Fruit fly (Drosophila melanogaster) whole organism, embryonic: ENCODE measurements around the gene eco.

Experiments used
- Atf3 ChIP-seq: fragments of 200-800 bp; sonication (Bioruptor generic); optimal IDR thresholded peaks from 3 replicates; lab custom pipeline; 2016; ENCODE audit warnings: missing biosample characterization, missing genetic modification characterization
- B-H2 ChIP-seq: fragments of 200-800 bp; sonication (Bioruptor generic); optimal IDR thresholded peaks from 2 replicates; lab custom pipeline; 2018; ENCODE audit warnings: missing biosample characterization, mild to moderate bottlenecking, missing genetic modification characterization
- BEAF-32 ChIP-seq: fragments of 200-800 bp; sonication (Bioruptor generic); optimal IDR thresholded peaks from 3 replicates; lab custom pipeline; 2017; ENCODE audit warnings: missing biosample characterization, missing genetic modification characterization, mild to moderate bottlenecking, moderate library complexity, missing genetic modification reagents
- C15 ChIP-seq: fragments of 200-800 bp; sonication (Bioruptor generic); IDR thresholded peaks from 3 replicates; pipeline ENCODE4 v1.3.6; 2022; ENCODE audit warnings: missing biosample characterization, missing genetic modification characterization
- CG10959 ChIP-seq: fragments of 200-800 bp; sonication (Bioruptor generic); IDR thresholded peaks from 2 replicates; pipeline ENCODE4 v1.3.6; 2022; ENCODE audit warnings: missing biosample characterization, missing genetic modification characterization
- CG11247 ChIP-seq: fragments of 200-800 bp; sonication (Bioruptor generic); IDR thresholded peaks from 2 replicates; pipeline ENCODE4 v1.3.6; 2022; ENCODE audit warnings: missing biosample characterization, missing genetic modification characterization
- CG12391 ChIP-seq: fragments of 200-800 bp; sonication (Bioruptor generic); optimal IDR thresholded peaks from 3 replicates; lab custom pipeline; 2018; ENCODE audit warnings: missing biosample characterization, mild to moderate bottlenecking, missing genetic modification characterization, moderate library complexity
- CG15073 ChIP-seq: fragments of 200-800 bp; sonication (Bioruptor generic); optimal IDR thresholded peaks from 2 replicates; lab custom pipeline; 2016; ENCODE audit warnings: missing biosample characterization, missing genetic modification characterization
- CG1603 ChIP-seq: fragments of 200-800 bp; sonication (Bioruptor generic); optimal IDR thresholded peaks from 2 replicates; lab custom pipeline; 2019; ENCODE audit warnings: missing biosample characterization, mild to moderate bottlenecking, missing genetic modification characterization, moderate library complexity
- CG17186 ChIP-seq: fragments of 200-800 bp; sonication (Bioruptor generic); optimal IDR thresholded peaks from 3 replicates; lab custom pipeline; 2017; ENCODE audit warnings: missing biosample characterization, missing genetic modification reagents, missing genetic modification characterization
- CG1832 ChIP-seq: fragments of 200-800 bp; sonication (Bioruptor generic); optimal IDR thresholded peaks from 2 replicates; lab custom pipeline; 2017; ENCODE audit warnings: missing biosample characterization, mild to moderate bottlenecking, missing genetic modification characterization, inconsistent platforms
- CG18599 ChIP-seq: fragments of 200-800 bp; sonication (Bioruptor generic); optimal IDR thresholded peaks from 3 replicates; lab custom pipeline; 2017; ENCODE audit warnings: missing biosample characterization, missing genetic modification characterization, mild to moderate bottlenecking, moderate library complexity, missing genetic modification reagents
- CG18619 ChIP-seq: fragments of 200-800 bp; sonication (Bioruptor generic); optimal IDR thresholded peaks from 3 replicates; lab custom pipeline; 2017; ENCODE audit warnings: missing biosample characterization, mild to moderate bottlenecking, missing genetic modification characterization
- CG2116 ChIP-seq: fragments of 200-800 bp; sonication (Bioruptor generic); optimal IDR thresholded peaks from 3 replicates; lab custom pipeline; 2018; ENCODE audit warnings: missing biosample characterization, mild to moderate bottlenecking, missing genetic modification characterization
- CG2129 ChIP-seq: fragments of 200-800 bp; sonication (Bioruptor generic); IDR thresholded peaks from 2 replicates; pipeline ENCODE4 v1.3.6; 2022; ENCODE audit warnings: missing biosample characterization, missing genetic modification characterization; ENCODE audit not compliant: partially characterized antibody
- CG2199 ChIP-seq: fragments of 200-800 bp; sonication (Bioruptor generic); IDR thresholded peaks from 3 replicates; pipeline ENCODE4 v1.3.6; 2022; ENCODE audit warnings: missing biosample characterization, missing genetic modification characterization
- CG30020 ChIP-seq: fragments of 200-800 bp; optimal IDR thresholded peaks from 2 replicates; lab custom pipeline; 2019; ENCODE audit warnings: missing biosample characterization, mild to moderate bottlenecking, missing genetic modification characterization, moderate library complexity
- CG3065 ChIP-seq: fragments of 200-800 bp; sonication (Bioruptor generic); optimal IDR thresholded peaks from 2 replicates; lab custom pipeline; 2016; ENCODE audit warnings: missing biosample characterization, missing genetic modification characterization
- CG32772 ChIP-seq: fragments of 200-800 bp; sonication (Bioruptor generic); IDR thresholded peaks from 2 replicates; pipeline ENCODE4 v1.3.6; 2022; ENCODE audit warnings: missing biosample characterization, missing genetic modification characterization
- CG34224 ChIP-seq: fragments of 200-800 bp; sonication (Bioruptor generic); IDR thresholded peaks from 3 replicates; pipeline ENCODE4 v1.3.6; 2022; ENCODE audit warnings: missing biosample characterization, missing genetic modification characterization; ENCODE audit not compliant: partially characterized antibody
- CG4282 ChIP-seq: fragments of 200-800 bp; sonication (Bioruptor generic); optimal IDR thresholded peaks from 2 replicates; lab custom pipeline; 2016; ENCODE audit warnings: missing biosample characterization, missing genetic modification characterization
- CG43689 ChIP-seq: fragments of 200-800 bp; sonication (Bioruptor generic); IDR thresholded peaks from 2 replicates; pipeline ENCODE4 v1.3.6; 2022; ENCODE audit warnings: missing biosample characterization, missing genetic modification characterization
- CG6175 ChIP-seq: fragments of 200-800 bp; sonication (Bioruptor generic); IDR thresholded peaks from 3 replicates; pipeline ENCODE4 v1.3.6; 2022; ENCODE audit warnings: missing biosample characterization, missing genetic modification characterization
- CG6254 ChIP-seq: fragments of 200-800 bp; sonication (Bioruptor generic); optimal IDR thresholded peaks from 3 replicates; lab custom pipeline; 2017; ENCODE audit warnings: mild to moderate bottlenecking, missing biosample characterization, missing genetic modification reagents, missing genetic modification characterization
- CG7745 ChIP-seq: fragments of 200-800 bp; sonication (Bioruptor generic); optimal IDR thresholded peaks from 2 replicates; lab custom pipeline; 2018; ENCODE audit warnings: missing biosample characterization, mild to moderate bottlenecking, missing genetic modification characterization, moderate library complexity
- CG7839 ChIP-seq: fragments of 200-800 bp; sonication (Bioruptor generic); optimal IDR thresholded peaks from 3 replicates; lab custom pipeline; 2018; ENCODE audit warnings: missing biosample characterization, mild to moderate bottlenecking, missing genetic modification characterization, moderate library complexity
- CG9797 ChIP-seq: fragments of 200-800 bp; sonication (Bioruptor generic); optimal IDR thresholded peaks from 3 replicates; lab custom pipeline; 2018; ENCODE audit warnings: missing biosample characterization, mild to moderate bottlenecking, missing genetic modification characterization
- CTCF ChIP-seq: fragments of 200-800 bp; sonication (Bioruptor generic); optimal IDR thresholded peaks from 2 replicates; lab custom pipeline; 2017; ENCODE audit warnings: missing biosample characterization, mild to moderate bottlenecking, missing genetic modification characterization, moderate library complexity
- Dip2 ChIP-seq: fragments of 200-800 bp; sonication (Bioruptor generic); IDR thresholded peaks from 2 replicates; pipeline ENCODE4 v1.3.6; 2022; ENCODE audit warnings: missing biosample characterization, missing genetic modification characterization
- Dp ChIP-seq: fragments of 200-800 bp; sonication (Bioruptor generic); optimal IDR thresholded peaks from 2 replicates; lab custom pipeline; 2018; ENCODE audit warnings: missing biosample characterization, mild to moderate bottlenecking, missing genetic modification characterization, moderate library complexity
- Eip74EF ChIP-seq, 2 experiments: fragments of 200-800 bp in 1 of 2; fragments of >200 bp in 1 of 2; sonication (Bioruptor generic) in 1 of 2; optimal IDR thresholded peaks; 2 replicates each; lab custom pipeline; 2017 to 2019; ENCODE audit warnings: missing biosample characterization in 2 of 2, missing genetic modification characterization in 2 of 2, mild to moderate bottlenecking in 1 of 2, moderate library complexity in 1 of 2
- Fer1 ChIP-seq: fragments of 200-800 bp; sonication (Bioruptor generic); optimal IDR thresholded peaks from 2 replicates; lab custom pipeline; 2017; ENCODE audit warnings: missing biosample characterization, mild to moderate bottlenecking, missing genetic modification characterization
- YL-1 ChIP-seq: fragments of 200-800 bp; sonication (Bioruptor generic); optimal IDR thresholded peaks from 3 replicates; lab custom pipeline; 2017; ENCODE audit warnings: missing biosample characterization, mild to moderate bottlenecking, missing genetic modification characterization
- ab ChIP-seq: fragments of 200-800 bp; sonication (Bioruptor generic); optimal IDR thresholded peaks from 2 replicates; lab custom pipeline; 2016; ENCODE audit warnings: missing biosample characterization, missing genetic modification characterization
- abd-A ChIP-seq: fragments of 200-800 bp; sonication (Bioruptor generic); optimal IDR thresholded peaks from 3 replicates; lab custom pipeline; 2019; ENCODE audit warnings: missing biosample characterization, mild to moderate bottlenecking, missing genetic modification characterization, moderate library complexity
- br ChIP-seq: fragments of >200 bp; optimal IDR thresholded peaks from 2 replicates; lab custom pipeline; 2017
- cato ChIP-seq: fragments of 200-800 bp; sonication (Bioruptor generic); optimal IDR thresholded peaks from 2 replicates; lab custom pipeline; 2016; ENCODE audit warnings: missing biosample characterization, missing genetic modification characterization, borderline replicate concordance
- chif ChIP-seq, 2 experiments: fragments of 200-800 bp; sonication (Bioruptor generic); optimal IDR thresholded peaks; 3 replicates each; lab custom pipeline; 2016; ENCODE audit warnings: missing biosample characterization in 2 of 2, missing genetic modification characterization in 2 of 2
- croc ChIP-seq: fragments of 200-800 bp; sonication (Bioruptor generic); conservative IDR thresholded peaks from 3 replicates; pipeline ENCODE4 v1.3.6; 2022; ENCODE audit warnings: missing biosample characterization, missing genetic modification characterization
- crol ChIP-seq: fragments of 200-800 bp; sonication (Bioruptor generic); IDR thresholded peaks from 2 replicates; pipeline ENCODE4 v1.3.6; 2022; ENCODE audit warnings: missing biosample characterization, missing genetic modification characterization
- ftz-f1 ChIP-seq: fragments of 200-800 bp; sonication (Bioruptor generic); optimal IDR thresholded peaks from 2 replicates; lab custom pipeline; 2016; ENCODE audit warnings: missing biosample characterization, missing genetic modification characterization
- gsb-n ChIP-seq: fragments of 200-800 bp; sonication (Bioruptor generic); optimal IDR thresholded peaks from 3 replicates; lab custom pipeline; 2018; ENCODE audit warnings: missing biosample characterization, mild to moderate bottlenecking, missing genetic modification characterization
- h ChIP-seq: fragments of >200 bp; optimal IDR thresholded peaks from 2 replicates; lab custom pipeline; 2017
- hkb ChIP-seq, 2 experiments: fragments of 200-800 bp in 1 of 2; fragments of >200 bp in 1 of 2; sonication (Bioruptor generic) in 1 of 2; IDR thresholded peaks in 1 of 2; optimal IDR thresholded peaks in 1 of 2; 2 replicates each; pipeline versions ENCODE4 v1.3.6 to Lab custom; 2017 to 2022; ENCODE audit warnings: missing biosample characterization in 1 of 2, missing genetic modification characterization in 1 of 2
- jing ChIP-seq: fragments of 200-800 bp; sonication (Bioruptor generic); optimal IDR thresholded peaks from 2 replicates; lab custom pipeline; 2018; ENCODE audit warnings: missing biosample characterization, mild to moderate bottlenecking, missing genetic modification characterization
- mld ChIP-seq: fragments of 200-800 bp; sonication (Bioruptor generic); IDR thresholded peaks from 3 replicates; pipeline ENCODE4 v1.3.6; 2022; ENCODE audit warnings: missing biosample characterization, missing genetic modification characterization; ENCODE audit not compliant: partially characterized antibody
- oc ChIP-seq: fragments of 200-800 bp; sonication (Bioruptor generic); optimal IDR thresholded peaks from 2 replicates; lab custom pipeline; 2018; ENCODE audit warnings: missing biosample characterization, mild to moderate bottlenecking, missing genetic modification characterization, moderate library complexity
- pzg ChIP-seq: fragments of 200-800 bp; sonication (Bioruptor generic); optimal IDR thresholded peaks from 3 replicates; lab custom pipeline; 2018; ENCODE audit warnings: missing biosample characterization, mild to moderate bottlenecking, missing genetic modification characterization, moderate library complexity
- sens ChIP-seq: fragments of 200-800 bp; sonication (Bioruptor generic); peaks from one replicate; lab custom pipeline; 2016; ENCODE audit warnings: missing biosample characterization, missing genetic modification characterization
- sens-2 ChIP-seq: fragments of 200-800 bp; sonication (Bioruptor generic); IDR thresholded peaks from 2 replicates; pipeline ENCODE4 v1.3.6; 2022; ENCODE audit warnings: missing biosample characterization, missing genetic modification characterization
- stc ChIP-seq: fragments of 200-800 bp; sonication (Bioruptor generic); IDR thresholded peaks from 2 replicates; pipeline ENCODE4 v1.3.6; 2022; ENCODE audit warnings: missing biosample characterization, missing genetic modification characterization
- yki ChIP-seq: fragments of >200 bp; optimal IDR thresholded peaks from 3 replicates; lab custom pipeline; 2018

eco gene

DNA sequence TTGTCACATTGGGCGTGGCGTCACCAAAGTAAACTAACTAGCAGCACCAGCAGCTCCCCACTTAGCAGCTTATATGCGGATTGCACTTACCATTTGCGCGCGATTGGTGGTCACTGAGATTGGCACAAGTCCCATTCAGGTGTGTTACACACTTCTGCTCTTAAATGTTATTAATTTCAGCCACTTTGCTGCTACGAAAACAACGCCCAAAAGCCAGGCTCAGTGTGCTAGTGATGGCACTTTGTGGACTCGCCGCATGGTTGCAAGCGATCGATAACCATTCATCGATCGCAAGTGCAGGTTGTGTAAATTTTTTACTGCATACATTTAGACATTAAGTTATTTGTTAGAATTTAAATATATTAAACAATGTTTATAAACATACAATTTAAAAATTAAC is 4.2 kb downstream of the eco start, which contains the start of the genes wrm1 and wrm2 (continued):
- TF ChIP-seq jing (GFP tag; lab: Kevin White, UChicago) = no peak
- TF ChIP-seq crol (GFP tag; lab: Robert Waterston, UW) = no peak
- TF ChIP-seq stc = no peak
- TF ChIP-seq CG34224 (GFP tag; lab: Robert Waterston, UW) = peak; percentile 46; the same call in 1 of the 3 replicates
- no peak for TF ChIP-seq hkb (optimal IDR thresholded peaks at IDR 0.05; lab: Kevin White, UChicago)
- TF ChIP-seq hkb (GFP tag; IDR thresholded peaks at IDR 0.05; lab: Robert Waterston, UW) = no peak
- no peak for TF ChIP-seq CG6175 (GFP tag; lab: Robert Waterston, UW)
- no peak for TF ChIP-seq C15 (GFP tag; lab: Robert Waterston, UW)
- peak; percentile 34 for TF ChIP-seq Dp
- TF ChIP-seq CG2116 (GFP tag; lab: Kevin White, UChicago) = peak; percentile 99
- peak; percentile 11 for TF ChIP-seq Fer1 (GFP tag; lab: Kevin White, UChicago)
- TF ChIP-seq CG3065 (GFP tag; lab: Kevin White, UChicago) = peak; percentile 66
- no peak for TF ChIP-seq CG7839
- no peak for TF ChIP-seq ab (GFP tag; lab: Kevin White, UChicago)
- no peak for TF ChIP-seq CG11247 (GFP tag; lab: Robert Waterston, UW)
- TF ChIP-seq croc (GFP tag; lab: Robert Waterston, UW) = no peak
- no peak for TF ChIP-seq CTCF (GFP tag; lab: Kevin White, UChicago)
- TF ChIP-seq CG10959 = no peak
- TF ChIP-seq Dip2 (GFP tag; lab: Robert Waterston, UW) = no peak
- TF ChIP-seq CG6254 (GFP tag; lab: Kevin White, UChicago) = no peak
- TF ChIP-seq BEAF-32 (GFP tag; lab: Kevin White, UChicago) = peak; percentile 74
- peak; percentile 47 for TF ChIP-seq CG1603 (tag; lab: Kevin White, UChicago)
- TF ChIP-seq CG43689 = no peak
- no peak for TF ChIP-seq Atf3 (GFP tag; lab: Kevin White, UChicago)
- TF ChIP-seq oc = no peak
- TF ChIP-seq CG2129 (GFP tag; lab: Robert Waterston, UW) = peak; percentile 53
- no peak for TF ChIP-seq chif (GFP tag; optimal IDR thresholded peaks at IDR 0.05; lab: Kevin White, UChicago)
- TF ChIP-seq CG12391 (tag; lab: Kevin White, UChicago) = peak; percentile 29
- TF ChIP-seq gsb-n = peak; percentile 89
- TF ChIP-seq CG30020 (tag; lab: Kevin White, UChicago) = peak; percentile 7
- no peak for TF ChIP-seq cato (GFP tag; lab: Kevin White, UChicago)
- no peak for TF ChIP-seq br
- TF ChIP-seq CG18619 (GFP tag; lab: Kevin White, UChicago) = no peak
- TF ChIP-seq CG18599 (GFP tag; lab: Kevin White, UChicago) = no peak
- TF ChIP-seq CG1832 (GFP tag; lab: Kevin White, UChicago) = no peak
- TF ChIP-seq CG17186 (GFP tag; lab: Kevin White, UChicago) = peak; percentile 7
- no peak for TF ChIP-seq CG2199 (GFP tag; lab: Robert Waterston, UW)
- no peak for TF ChIP-seq sens
- no peak for TF ChIP-seq CG7745 (tag; lab: Kevin White, UChicago)
- no peak for TF ChIP-seq B-H2 (GFP tag; lab: Kevin White, UChicago)
- peak; percentile 76; the same call in 2 of the 3 replicates for TF ChIP-seq mld (GFP tag; lab: Robert Waterston, UW)
- no peak for TF ChIP-seq sens-2 (GFP tag; lab: Robert Waterston, UW)
- peak; percentile 25 for TF ChIP-seq CG9797 (GFP tag; lab: Kevin White, UChicago)
- TF ChIP-seq ftz-f1 (GFP tag; lab: Kevin White, UChicago) = no peak
- TF ChIP-seq YL-1 = peak; percentile 93
- TF ChIP-seq Eip74EF (GFP tag; optimal IDR thresholded peaks at IDR 0.05; lab: Kevin White, UChicago) = no peak
- TF ChIP-seq CG32772 = no peak
- TF ChIP-seq h (lab: Kevin White, UChicago) = no peak
- no peak for TF ChIP-seq CG4282 (GFP tag; lab: Kevin White, UChicago)
- peak; percentile 59 for TF ChIP-seq pzg (GFP tag; lab: Kevin White, UChicago)
- no peak for TF ChIP-seq CG15073 (GFP tag; lab: Kevin White, UChicago)
- no peak for TF ChIP-seq yki
- no peak for TF ChIP-seq abd-A (tag; lab: Kevin White, UChicago)
